Fruit fly (Drosophila melanogaster) whole organism, embryonic: Measurements from ENCODE around the gene CLS.
A peak's percentile ranks its signal among the peaks of the same experiment; 100 is the strongest.

Experiments used
- Atf-2 ChIP-seq: fragments of 200-800 bp; sonication (Bioruptor generic); optimal IDR thresholded peaks from 2 replicates; lab custom pipeline; 2016; ENCODE audit warnings: missing biosample characterization, missing genetic modification characterization
- C15 ChIP-seq: fragments of 200-800 bp; sonication (Bioruptor generic); IDR thresholded peaks from 3 replicates; pipeline ENCODE4 v1.3.6; 2022; ENCODE audit warnings: missing biosample characterization, missing genetic modification characterization
- CG10431 ChIP-seq: fragments of 200-800 bp; sonication (Bioruptor generic); optimal IDR thresholded peaks from 3 replicates; lab custom pipeline; 2018; ENCODE audit warnings: missing biosample characterization, mild to moderate bottlenecking, missing genetic modification characterization
- CG10543 ChIP-seq: fragments of 200-800 bp; sonication (Bioruptor generic); optimal IDR thresholded peaks from 3 replicates; lab custom pipeline; 2017; ENCODE audit warnings: missing biosample characterization, mild to moderate bottlenecking, missing genetic modification characterization, moderate library complexity
- CG10959 ChIP-seq: fragments of 200-800 bp; sonication (Bioruptor generic); IDR thresholded peaks from 2 replicates; pipeline ENCODE4 v1.3.6; 2022; ENCODE audit warnings: missing biosample characterization, missing genetic modification characterization
- CG12391 ChIP-seq: fragments of 200-800 bp; sonication (Bioruptor generic); optimal IDR thresholded peaks from 3 replicates; lab custom pipeline; 2018; ENCODE audit warnings: missing biosample characterization, mild to moderate bottlenecking, missing genetic modification characterization, moderate library complexity
- CG12769 ChIP-seq: fragments of 200-800 bp; sonication (Bioruptor generic); optimal IDR thresholded peaks from 2 replicates; lab custom pipeline; 2019; ENCODE audit warnings: missing biosample characterization, mild to moderate bottlenecking, missing genetic modification characterization, moderate library complexity
- CG13894 ChIP-seq: fragments of 200-800 bp; sonication (Bioruptor generic); optimal IDR thresholded peaks from 3 replicates; lab custom pipeline; 2018; ENCODE audit warnings: missing biosample characterization, mild to moderate bottlenecking, missing genetic modification characterization, moderate library complexity
- CG14050 ChIP-seq: fragments of 200-800 bp; sonication (Bioruptor generic); IDR thresholded peaks from 3 replicates; pipeline ENCODE4 v1.3.6; 2022; ENCODE audit warnings: missing biosample characterization, missing genetic modification characterization
- CG14667 ChIP-seq: fragments of 200-800 bp; sonication (Bioruptor generic); IDR thresholded peaks from 2 replicates; pipeline ENCODE4 v1.3.6; 2022; ENCODE audit warnings: missing biosample characterization, missing genetic modification characterization
- CG14710 ChIP-seq: fragments of 200-800 bp; sonication (Bioruptor generic); optimal IDR thresholded peaks from 3 replicates; lab custom pipeline; 2019; ENCODE audit warnings: missing biosample characterization, mild to moderate bottlenecking, missing genetic modification characterization, moderate library complexity
- CG15601 ChIP-seq: fragments of 200-800 bp; sonication (Bioruptor generic); optimal IDR thresholded peaks from 3 replicates; lab custom pipeline; 2019; ENCODE audit warnings: missing biosample characterization, mild to moderate bottlenecking, missing genetic modification characterization, moderate library complexity
- CG16779 ChIP-seq: fragments of 200-800 bp; sonication (Bioruptor generic); IDR thresholded peaks from 2 replicates; pipeline ENCODE4 v1.3.6; 2022; ENCODE audit warnings: missing biosample characterization, missing genetic modification characterization
- CG2712 ChIP-seq: fragments of 200-800 bp; optimal IDR thresholded peaks from 3 replicates; lab custom pipeline; 2019; ENCODE audit warnings: missing biosample characterization, mild to moderate bottlenecking, missing genetic modification characterization, moderate library complexity
- CG2889 ChIP-seq: fragments of 200-800 bp; sonication (Bioruptor generic); IDR thresholded peaks from 3 replicates; pipeline ENCODE4 v1.3.6; 2022; ENCODE audit warnings: missing biosample characterization, missing genetic modification characterization
- CG30403 ChIP-seq: fragments of 200-800 bp; sonication (Bioruptor generic); optimal IDR thresholded peaks from 3 replicates; lab custom pipeline; 2016; ENCODE audit warnings: missing biosample characterization, missing genetic modification characterization
- CG33557 ChIP-seq: fragments of 200-800 bp; sonication (Bioruptor generic); optimal IDR thresholded peaks from 2 replicates; lab custom pipeline; 2019; ENCODE audit warnings: missing biosample characterization, mild to moderate bottlenecking, missing genetic modification characterization, moderate library complexity
- CG3407 ChIP-seq: fragments of 200-800 bp; sonication (Bioruptor generic); optimal IDR thresholded peaks from 2 replicates; lab custom pipeline; 2018; ENCODE audit warnings: missing biosample characterization, mild to moderate bottlenecking, missing genetic modification characterization
- CG3847 ChIP-seq: fragments of 200-800 bp; sonication (Bioruptor generic); IDR thresholded peaks from 2 replicates; pipeline ENCODE4 v1.3.6; 2022; ENCODE audit warnings: missing biosample characterization, missing genetic modification characterization
- CG4730 ChIP-seq: fragments of 200-800 bp; sonication (Bioruptor generic); IDR thresholded peaks from 2 replicates; pipeline ENCODE4 v1.3.6; 2022; ENCODE audit warnings: missing biosample characterization, missing genetic modification characterization
- CG4820 ChIP-seq: fragments of 200-800 bp; sonication (Bioruptor generic); optimal IDR thresholded peaks from 3 replicates; lab custom pipeline; 2016; ENCODE audit warnings: missing biosample characterization, missing genetic modification characterization
- CG6683 ChIP-seq: fragments of 200-800 bp; sonication (Bioruptor generic); optimal IDR thresholded peaks from 2 replicates; lab custom pipeline; 2017; ENCODE audit warnings: missing biosample characterization, mild to moderate bottlenecking, missing genetic modification characterization, missing genetic modification reagents
- CG7839 ChIP-seq: fragments of 200-800 bp; sonication (Bioruptor generic); optimal IDR thresholded peaks from 3 replicates; lab custom pipeline; 2018; ENCODE audit warnings: missing biosample characterization, mild to moderate bottlenecking, missing genetic modification characterization, moderate library complexity
- CG8290 ChIP-seq, 3 experiments: fragments of 200-800 bp; sonication (Bioruptor generic); optimal IDR thresholded peaks; 2 replicates each; lab custom pipeline; 2016 to 2019; ENCODE audit warnings: missing biosample characterization in 3 of 3, missing genetic modification characterization in 3 of 3, mild to moderate bottlenecking in 2 of 3, moderate library complexity in 1 of 3
- CG8924 ChIP-seq: fragments of 200-800 bp; optimal IDR thresholded peaks from 3 replicates; lab custom pipeline; 2019; ENCODE audit warnings: missing biosample characterization, mild to moderate bottlenecking, missing genetic modification characterization, moderate library complexity
- CG9609 ChIP-seq: fragments of 200-800 bp; sonication (Bioruptor generic); optimal IDR thresholded peaks from 3 replicates; lab custom pipeline; 2016; ENCODE audit warnings: missing biosample characterization, missing genetic modification characterization
- Dll ChIP-seq: fragments of 200-800 bp; sonication (Bioruptor generic); IDR thresholded peaks from 4 replicates; pipeline ENCODE4 v1.3.6; 2022; ENCODE audit warnings: missing biosample characterization, missing genetic modification characterization; ENCODE audit not compliant: partially characterized antibody
- Doc2 ChIP-seq: fragments of 200-800 bp; sonication (Bioruptor generic); IDR thresholded peaks from 2 replicates; pipeline ENCODE4 v1.3.6; 2022; ENCODE audit warnings: missing biosample characterization, missing genetic modification characterization
- Doc3 ChIP-seq: fragments of 200-800 bp; sonication (Bioruptor generic); IDR thresholded peaks from 3 replicates; pipeline ENCODE4 v1.3.6; 2022; ENCODE audit warnings: missing biosample characterization, missing genetic modification characterization; ENCODE audit not compliant: partially characterized antibody
- Hand ChIP-seq: fragments of 200-800 bp; sonication (Bioruptor generic); optimal IDR thresholded peaks from 2 replicates; lab custom pipeline; 2017; ENCODE audit warnings: mild to moderate bottlenecking, missing biosample characterization, missing genetic modification reagents, missing genetic modification characterization
- Pdp1 ChIP-seq, 2 experiments: fragments of 200-800 bp; sonication (Bioruptor generic); optimal IDR thresholded peaks; 3 replicates each; lab custom pipeline; 2016; ENCODE audit warnings: missing biosample characterization in 2 of 2, missing genetic modification characterization in 2 of 2, mild to moderate bottlenecking in 1 of 2, moderate library complexity in 1 of 2
- abd-A ChIP-seq: fragments of 200-800 bp; sonication (Bioruptor generic); optimal IDR thresholded peaks from 3 replicates; lab custom pipeline; 2019; ENCODE audit warnings: missing biosample characterization, mild to moderate bottlenecking, missing genetic modification characterization, moderate library complexity
- br ChIP-seq: fragments of >200 bp; optimal IDR thresholded peaks from 2 replicates; lab custom pipeline; 2017
- bsh ChIP-seq, 2 experiments: fragments of 200-800 bp; sonication (Bioruptor generic); optimal IDR thresholded peaks; 2 replicates each; lab custom pipeline; 2017 to 2018; ENCODE audit warnings: mild to moderate bottlenecking in 2 of 2, missing biosample characterization in 2 of 2, missing genetic modification characterization in 2 of 2, moderate library complexity in 1 of 2
- chm ChIP-seq: fragments of 200-800 bp; sonication (Bioruptor generic); IDR thresholded peaks from 2 replicates; pipeline ENCODE4 v1.3.6; 2022; ENCODE audit warnings: missing biosample characterization, missing genetic modification characterization
- dimm ChIP-seq: fragments of 200-800 bp; sonication (Bioruptor generic); IDR thresholded peaks from 2 replicates; pipeline ENCODE4 v1.3.6; 2022; ENCODE audit warnings: missing biosample characterization, missing genetic modification characterization
- dpn ChIP-seq, 2 experiments: fragments of 200-800 bp; sonication (Bioruptor generic); optimal IDR thresholded peaks; 3 replicates each; lab custom pipeline; 2016; ENCODE audit warnings: missing biosample characterization in 2 of 2, missing genetic modification characterization in 2 of 2
- gce ChIP-seq: fragments of 200-800 bp; sonication (Bioruptor generic); IDR thresholded peaks from 3 replicates; pipeline ENCODE4 v1.3.6; 2022; ENCODE audit warnings: missing biosample characterization, missing genetic modification characterization
- her ChIP-seq: fragments of 200-800 bp; sonication (Bioruptor generic); optimal IDR thresholded peaks from 2 replicates; lab custom pipeline; 2016; ENCODE audit warnings: missing biosample characterization, missing genetic modification characterization
- lola ChIP-seq, 3 experiments: fragments of >200 bp in 2 of 3; fragments of 200-800 bp in 1 of 3; sonication (Bioruptor generic) in 1 of 3; optimal IDR thresholded peaks; 2 replicates each; lab custom pipeline; 2017 to 2019; ENCODE audit warnings: missing biosample characterization in 3 of 3, missing genetic modification characterization in 3 of 3, mild to moderate bottlenecking in 1 of 3, moderate library complexity in 1 of 3
- lov ChIP-seq, 2 experiments: fragments of 200-800 bp in 1 of 2; fragments of >200 bp in 1 of 2; sonication (Bioruptor generic) in 1 of 2; IDR thresholded peaks in 1 of 2; optimal IDR thresholded peaks in 1 of 2; 2 replicates in 1 of 2; 3 replicates in 1 of 2; pipeline versions ENCODE4 v1.3.6 to Lab custom; 2017 to 2022; ENCODE audit warnings: missing biosample characterization in 1 of 2, missing genetic modification characterization in 1 of 2
- mam ChIP-seq: fragments of 200-800 bp; sonication (Bioruptor generic); optimal IDR thresholded peaks from 3 replicates; lab custom pipeline; 2016; ENCODE audit warnings: missing biosample characterization, missing genetic modification characterization
- onecut ChIP-seq: fragments of 200-800 bp; sonication (Bioruptor generic); IDR thresholded peaks from 2 replicates; pipeline ENCODE4 v1.3.6; 2022; ENCODE audit warnings: missing biosample characterization, missing genetic modification characterization
- psq ChIP-seq: fragments of 200-800 bp; sonication (Bioruptor generic); optimal IDR thresholded peaks from 2 replicates; lab custom pipeline; 2017; ENCODE audit warnings: missing biosample characterization, missing genetic modification characterization
- row ChIP-seq: fragments of 200-800 bp; sonication (Bioruptor generic); IDR thresholded peaks from 3 replicates; pipeline ENCODE4 v1.3.6; 2022; ENCODE audit warnings: missing biosample characterization, missing genetic modification characterization
- sens ChIP-seq: fragments of 200-800 bp; sonication (Bioruptor generic); peaks from one replicate; lab custom pipeline; 2016; ENCODE audit warnings: missing biosample characterization, missing genetic modification characterization
- toy ChIP-seq: fragments of 200-800 bp; sonication (Bioruptor generic); IDR thresholded peaks from 2 replicates; pipeline ENCODE4 v1.3.6; 2022; ENCODE audit warnings: missing biosample characterization, missing genetic modification characterization
- wdn ChIP-seq: fragments of 200-800 bp; sonication (Bioruptor generic); IDR thresholded peaks from 2 replicates; pipeline ENCODE4 v1.3.6; 2022; ENCODE audit warnings: missing biosample characterization, missing genetic modification characterization
- zen ChIP-seq: fragments of 200-800 bp; sonication (Bioruptor generic); optimal IDR thresholded peaks from 3 replicates; lab custom pipeline; 2018; ENCODE audit warnings: missing biosample characterization, mild to moderate bottlenecking, missing genetic modification characterization, moderate library complexity

Gene CLS

dm6 chr3R:25651414-25651813 is 35.8 kb downstream of the CLS start (continued):
- TF ChIP-seq wdn = 0 out of 2 replicates have a peak, but pooled peaks have one; percentile 12
- peak in 1 of 2 experiments; percentile 16 for TF ChIP-seq bsh (GFP tag; optimal IDR thresholded peaks at IDR 0.05; lab: Kevin White, UChicago)
- TF ChIP-seq CG15601 (tag; lab: Kevin White, UChicago) = no peak
- no peak for TF ChIP-seq mam (GFP tag; lab: Kevin White, UChicago)
- no peak for TF ChIP-seq CG10543 (GFP tag; lab: Kevin White, UChicago)
- no peak for TF ChIP-seq CG9609
- TF ChIP-seq CG12391 = peak; percentile 32
- TF ChIP-seq CG4730 (GFP tag; lab: Robert Waterston, UW) = no peak
- TF ChIP-seq zen (tag; lab: Kevin White, UChicago) = no peak
- TF ChIP-seq CG14667 (GFP tag; lab: Robert Waterston, UW) = no peak
- no peak for TF ChIP-seq dimm
- no peak; the same call in 1 of the 2 replicates for TF ChIP-seq CG3847 (GFP tag; lab: Robert Waterston, UW)
- no peak for TF ChIP-seq CG10431 (GFP tag; lab: Kevin White, UChicago)
- TF ChIP-seq CG12769 = no peak
- TF ChIP-seq br = no peak
- TF ChIP-seq CG10959 (GFP tag; lab: Robert Waterston, UW) = no peak
- TF ChIP-seq C15 (GFP tag; lab: Robert Waterston, UW) = 0 out of 3 replicates have a peak, but pooled peaks have one; percentile 36
- TF ChIP-seq CG14050 (GFP tag; lab: Robert Waterston, UW) = no peak
- no peak for TF ChIP-seq her (GFP tag; lab: Kevin White, UChicago)
- TF ChIP-seq Hand (GFP tag; lab: Kevin White, UChicago) = no peak

- TF ChIP-seq abd-A (tag; lab: Kevin White, UChicago) (peak; percentile 52), Doc2 (GFP tag; lab: Robert Waterston, UW) (no peak), Atf-2 (GFP tag; lab: Kevin White, UChicago) (no peak), lov (optimal IDR thresholded peaks at IDR 0.05; lab: Kevin White, UChicago) (no peak), lov (GFP tag; IDR thresholded peaks at IDR 0.05; lab: Robert Waterston, UW) (no peak), CG4820 (GFP tag; lab: Kevin White, UChicago) (no peak), CG3407 (GFP tag; lab: Kevin White, UChicago) (no peak), lola (GFP tag; optimal IDR thresholded peaks at IDR 0.05; lab: Kevin White, UChicago) (no peak), CG2712 (tag; lab: Kevin White, UChicago) (no peak), CG7839 (no peak), psq (GFP tag; lab: Kevin White, UChicago) (no peak), onecut (GFP tag; lab: Robert Waterston, UW) (no peak), CG30403 (no peak), CG16779 (GFP tag; lab: Robert Waterston, UW) (no peak), Pdp1 (GFP tag; optimal IDR thresholded peaks at IDR 0.05; lab: Kevin White, UChicago) (peak in 1 of 2 experiments; percentile 32), sens (peak; percentile 58), CG13894 (tag; lab: Kevin White, UChicago) (peak; percentile 64), CG2889 (GFP tag; lab: Robert Waterston, UW) (no peak)
Observed at dm6 chr3R:25650417-25650816, 36.8 kb downstream of the CLS start.

dm6 chr3R:25648258-25648606 is 38.9 kb downstream of the CLS start:
- no peak for TF ChIP-seq CG33557 (GFP tag; lab: Kevin White, UChicago)
- TF ChIP-seq CG30403 = no peak
- TF ChIP-seq toy = no peak
- TF ChIP-seq Doc3 = peak; percentile 3; the same call in 1 of the 3 replicates
- 0 out of 2 replicates have a peak, but pooled peaks have one; percentile 2 for TF ChIP-seq chm (GFP tag; lab: Robert Waterston, UW)
- peak; percentile 38 for TF ChIP-seq CG8290 (GFP tag; optimal IDR thresholded peaks at IDR 0.05; lab: Kevin White, UChicago)
- TF ChIP-seq CG8290 (tag; optimal IDR thresholded peaks at IDR 0.05; lab: Kevin White, UChicago) = peak in 1 of 2 experiments; percentile 64
- 0 out of 3 replicates have a peak, but pooled peaks have one; percentile 0 for TF ChIP-seq gce (GFP tag; lab: Robert Waterston, UW)
- TF ChIP-seq row (GFP tag; lab: Robert Waterston, UW) = 0 out of 3 replicates have a peak, but pooled peaks have one; percentile 3
- TF ChIP-seq CG6683 (GFP tag; lab: Kevin White, UChicago) = no peak
- TF ChIP-seq Dll (GFP tag; lab: Robert Waterston, UW) = 0 out of 4 replicates have a peak, but pooled peaks have one; percentile 6
- peak; percentile 1 for TF ChIP-seq CG8924 (tag; lab: Kevin White, UChicago)
- TF ChIP-seq dpn (GFP tag; optimal IDR thresholded peaks at IDR 0.05; lab: Kevin White, UChicago) = peak in 1 of 2 experiments; percentile 5
- peak; percentile 35 for TF ChIP-seq CG14710 (tag; lab: Kevin White, UChicago)
